Worm (Caenorhabditis elegans) whole organism, midembryonic: ENCODE results near the gene his-70.

ENCODE experiments used
- cog-1 ChIP-seq: sonication (generic microtip); optimal IDR thresholded peaks from 2 replicates; lab custom pipeline; 2016; ENCODE audit warnings: missing genetic modification characterization, missing compliant biosample characterization
- klf-2 ChIP-seq: fragments of 200-800 bp; sonication (Bioruptor generic); conservative IDR thresholded peaks from 2 replicates; pipeline ENCODE4 v1.3.6; 2022; ENCODE audit warnings: missing genetic modification reagents, missing genetic modification characterization, missing compliant biosample characterization

DNA sequence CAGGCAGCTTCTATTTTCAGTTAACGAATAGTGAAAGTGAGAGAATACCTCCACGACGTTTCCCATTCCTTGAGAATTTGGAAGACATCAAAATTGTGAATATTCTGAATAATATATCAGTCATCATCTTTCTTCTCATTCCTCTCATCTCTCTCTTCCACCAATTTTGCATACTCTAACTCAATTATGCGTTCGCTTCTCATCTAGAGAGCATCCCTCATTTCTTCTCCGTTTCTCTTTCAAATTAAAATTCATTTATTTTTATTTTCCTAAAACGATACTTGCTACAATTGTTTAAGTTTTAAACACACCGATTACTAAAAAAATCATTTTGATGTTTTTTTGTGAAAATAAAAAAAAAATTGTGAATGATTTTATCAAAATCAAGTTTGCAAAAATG lies 43.3 kb upstream of the his-70 start:
- TF ChIP-seq cog-1 (tag; lab: Kevin White, UChicago) (no peak), klf-2 (no peak)
